Worm (Caenorhabditis elegans): Measurements from ENCODE around the gene JC8.16.

The JC8.16 gene

ce11 chrIV:13300591-13300990 is 41.6 kb downstream of the JC8.16 start, which contains the start of gene csn-6:
csn-6 (plus strand) TSS chrIV:13300824.
- TF ChIP-seq W03F9.2 (tag; optimal IDR thresholded peaks at IDR 0.05) (no peak), dao-5 (tag; optimal IDR thresholded peaks at IDR 0.05) (no peak), him-1 (tag; optimal IDR thresholded peaks at IDR 0.05) (no peak)

- TF ChIP-seq dao-5 (tag; optimal IDR thresholded peaks at IDR 0.05) (no peak), him-1 (tag; optimal IDR thresholded peaks at IDR 0.05) (no peak), W03F9.2 (tag; optimal IDR thresholded peaks at IDR 0.05) (no peak)
Observed at ce11 chrIV:13303442-13303841, 44.5 kb downstream of the JC8.16 start, which contains the start of gene Y67H2A.7. Y67H2A.7 (plus strand) TSS chrIV:13303742.

ce11 chrIV:13304786-13305185 is 45.8 kb downstream of the JC8.16 start:
- TF ChIP-seq W03F9.2 (tag; optimal IDR thresholded peaks at IDR 0.05) (no peak), dao-5 (tag; optimal IDR thresholded peaks at IDR 0.05) (no peak), him-1 (tag; optimal IDR thresholded peaks at IDR 0.05) (no peak)

- no peak for TF ChIP-seq W03F9.2 (tag; optimal IDR thresholded peaks at IDR 0.05)
- TF ChIP-seq him-1 (tag; optimal IDR thresholded peaks at IDR 0.05) = no peak
- TF ChIP-seq dao-5 (tag; optimal IDR thresholded peaks at IDR 0.05) = no peak
Observed at ce11 chrIV:13309636-13310035, 50.7 kb downstream of the JC8.16 start.
